Worm (Caenorhabditis elegans): ENCODE measurements around the gene C56G2.15.

- TF ChIP-seq jun-1 (tag; optimal IDR thresholded peaks at IDR 0.05) (no peak), nhr-77 (tag; optimal IDR thresholded peaks at IDR 0.05) (no peak), nhr-76 (tag; optimal IDR thresholded peaks at IDR 0.05) (no peak), aly-2 (tag; optimal IDR thresholded peaks at IDR 0.05) (no peak), ZK546.5 (tag; optimal IDR thresholded peaks at IDR 0.05) (no peak), lsy-2 (tag; optimal IDR thresholded peaks at IDR 0.05) (no peak), ceh-20 (GFP tag; IDR thresholded peaks at IDR 0.05) (no peak), ceh-28 (tag; optimal IDR thresholded peaks at IDR 0.05) (no peak), lin-15B (tag; optimal IDR thresholded peaks at IDR 0.05) (no peak), ces-1 (GFP tag; optimal IDR thresholded peaks at IDR 0.05) (no peak), saeg-2 (GFP tag; IDR thresholded peaks at IDR 0.05) (no peak), ceh-44 (GFP tag; IDR thresholded peaks at IDR 0.05) (no peak), D1046.2 (GFP tag; IDR thresholded peaks at IDR 0.05) (no peak)
Observed at ce11 chrIII:6316795-6317194, 50.9 kb downstream of the C56G2.15 start.

Measured in whole organism, L4 larva.